Fruit fly (Drosophila melanogaster): ENCODE results near the gene Rab3-GEF.
A peak's percentile ranks its signal among the peaks of the same experiment; 100 is the strongest.

DNA sequence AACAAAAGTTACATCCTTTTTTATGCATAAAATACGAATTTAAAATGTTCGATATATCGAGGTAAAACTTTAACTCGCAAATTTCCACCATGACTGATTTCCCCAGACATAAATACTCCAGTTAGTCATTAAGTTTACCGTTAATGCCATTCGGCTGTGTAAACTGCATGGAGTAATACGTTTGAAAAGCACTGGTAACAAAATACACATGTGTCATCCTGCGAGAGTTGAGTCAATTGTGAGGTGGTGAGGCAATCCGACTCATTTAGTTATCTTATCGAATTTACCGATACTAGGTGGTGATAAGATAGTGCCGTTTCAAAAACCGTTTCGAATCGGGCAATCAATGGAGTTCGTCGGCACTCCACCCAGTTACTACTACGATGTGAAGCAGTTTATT lies 43.9 kb upstream of the Rab3-GEF start:
- no peak for TF ChIP-seq Lpt (GFP tag; optimal IDR thresholded peaks at IDR 0.05)
- TF ChIP-seq Hr39 (GFP tag; optimal IDR thresholded peaks at IDR 0.05): no peak
- TF ChIP-seq CG1621 (tag; optimal IDR thresholded peaks at IDR 0.05): no peak
- no peak for TF ChIP-seq pdm3 (GFP tag; optimal IDR thresholded peaks at IDR 0.05)
- peak; percentile 12 for TF ChIP-seq CG6854 (GFP tag; optimal IDR thresholded peaks at IDR 0.05)
- peak; percentile 11 for TF ChIP-seq fkh (GFP tag; optimal IDR thresholded peaks at IDR 0.05)
